Worm (Caenorhabditis elegans): Measurements from ENCODE around the gene lonp-2.
A peak's percentile ranks its signal among the peaks of the same experiment; 100 is the strongest.

lonp-2 gene

DNA sequence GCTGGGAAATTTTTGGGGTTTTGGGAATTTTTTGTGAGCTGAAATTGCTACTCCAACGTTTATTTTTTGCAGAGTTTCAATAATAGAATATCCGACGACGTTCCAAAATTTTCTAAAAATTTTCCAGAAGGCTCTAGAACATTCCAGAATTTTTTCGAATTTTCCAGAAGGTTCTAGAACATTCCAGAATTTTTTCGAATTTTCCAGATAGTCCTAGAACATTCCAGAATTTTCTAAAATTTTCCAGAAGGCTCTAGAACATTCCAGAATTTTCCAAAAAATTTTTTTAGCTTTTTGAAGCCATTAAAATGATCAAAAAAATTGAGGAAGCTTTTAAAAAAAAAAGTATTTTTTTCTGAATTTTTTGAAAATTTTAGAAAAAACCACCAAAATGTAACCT lies 15.9 kb downstream of the lonp-2 start:
- TF ChIP-seq rnt-1 (tag; optimal IDR thresholded peaks at IDR 0.05), result no peak
- TF ChIP-seq aly-2 (tag; optimal IDR thresholded peaks at IDR 0.05), result no peak
- TF ChIP-seq lin-39 (tag; optimal IDR thresholded peaks at IDR 0.05), result no peak
- TF ChIP-seq ceh-8 (GFP tag; optimal IDR thresholded peaks at IDR 0.05), result no peak
- no peak for TF ChIP-seq snpc-4 (tag; optimal IDR thresholded peaks at IDR 0.05)
- TF ChIP-seq skn-1 (tag; optimal IDR thresholded peaks at IDR 0.05), result no peak
- TF ChIP-seq unc-62 (GFP tag; optimal IDR thresholded peaks at IDR 0.05), result no peak
- TF ChIP-seq hlh-17 (GFP tag; optimal IDR thresholded peaks at IDR 0.05; ENCODE audit: borderline replicate concordance), result no peak
- no peak for TF ChIP-seq nhr-71 (tag; optimal IDR thresholded peaks at IDR 0.05)
- no peak for TF ChIP-seq aha-1 (tag; optimal IDR thresholded peaks at IDR 0.05)
- no peak for TF ChIP-seq zip-4 (GFP tag; optimal IDR thresholded peaks at IDR 0.05)
- no peak for TF ChIP-seq jun-1 (tag; optimal IDR thresholded peaks at IDR 0.05)
- TF ChIP-seq nhr-77 (tag; optimal IDR thresholded peaks at IDR 0.05), result no peak
- TF ChIP-seq lin-35 (GFP tag; optimal IDR thresholded peaks at IDR 0.05), result no peak
- TF ChIP-seq sptf-1 (tag; optimal IDR thresholded peaks at IDR 0.05), result no peak
- TF ChIP-seq ztf-11 (tag; optimal IDR thresholded peaks at IDR 0.05), result no peak
- TF ChIP-seq dpl-1 (GFP tag; optimal IDR thresholded peaks at IDR 0.05), result no peak
- no peak for TF ChIP-seq efl-3 (GFP tag; optimal IDR thresholded peaks at IDR 0.05)
- no peak for TF ChIP-seq elt-3 (tag; optimal IDR thresholded peaks at IDR 0.05)
- no peak for TF ChIP-seq sup-37 (GFP tag; optimal IDR thresholded peaks at IDR 0.05)

DNA sequence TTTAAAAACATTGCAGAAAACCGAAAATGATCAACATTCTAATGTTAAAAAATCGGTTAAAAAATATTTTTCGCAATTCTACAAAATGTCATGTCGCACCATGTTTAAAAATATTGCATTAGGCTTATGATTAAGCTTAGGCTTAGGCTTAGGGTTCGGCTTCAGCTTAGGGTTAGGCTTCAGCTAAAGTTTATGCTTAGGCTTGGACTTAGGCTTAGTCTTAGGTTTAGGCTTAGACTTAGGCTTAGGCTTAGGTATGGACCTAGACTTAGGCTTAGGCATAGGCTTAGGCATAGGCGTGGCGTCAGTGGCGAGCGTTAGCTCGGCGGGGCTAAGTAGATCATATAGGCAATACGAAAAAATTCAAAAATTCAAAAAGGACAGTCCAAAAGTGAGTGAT lies 16.8 kb downstream of the lonp-2 start:
- TF ChIP-seq zag-1 (tag; optimal IDR thresholded peaks at IDR 0.05), result no peak
- no peak for TF ChIP-seq efl-1 (optimal IDR thresholded peaks at IDR 0.05)
- peak in 1 of 2 experiments; percentile 58 for TF ChIP-seq efl-1 (GFP tag; optimal IDR thresholded peaks at IDR 0.05 in 1 of 2)
- no peak for TF ChIP-seq mef-2 (tag; optimal IDR thresholded peaks at IDR 0.05)
- TF ChIP-seq aly-2 (tag; optimal IDR thresholded peaks at IDR 0.05), result no peak

DNA sequence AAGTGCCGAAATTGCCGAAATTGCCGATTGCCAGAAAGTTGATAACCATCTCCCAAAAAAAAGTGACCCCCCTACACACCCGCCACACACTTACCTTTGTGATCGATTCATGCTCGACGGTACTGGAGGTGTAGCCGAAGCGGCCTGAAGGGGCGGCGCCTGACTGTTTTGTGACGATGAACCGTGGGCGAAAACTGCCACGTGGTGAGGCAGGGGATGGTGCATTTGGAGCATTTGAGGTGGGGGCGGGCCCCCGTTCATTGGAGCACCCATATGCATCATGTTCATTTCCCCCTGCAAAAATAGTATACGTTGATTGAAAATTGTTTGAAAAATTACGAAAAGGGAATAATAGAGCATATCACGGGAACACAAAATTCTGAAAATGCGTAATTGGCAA lies 22.5 kb downstream of the lonp-2 start, which contains the start of gene Y75B8A.6:
Gene Y75B8A.6 (minus strand): TSS at position 292 of the 400 bp plus-strand sequence.
- TF ChIP-seq efl-1 (optimal IDR thresholded peaks at IDR 0.05) (no peak), efl-1 (GFP tag; optimal IDR thresholded peaks at IDR 0.05 in 1 of 2) (peak in 1 of 2 experiments; percentile 40), skn-1 (tag; optimal IDR thresholded peaks at IDR 0.05) (no peak), dpl-1 (GFP tag; optimal IDR thresholded peaks at IDR 0.05) (no peak)

DNA sequence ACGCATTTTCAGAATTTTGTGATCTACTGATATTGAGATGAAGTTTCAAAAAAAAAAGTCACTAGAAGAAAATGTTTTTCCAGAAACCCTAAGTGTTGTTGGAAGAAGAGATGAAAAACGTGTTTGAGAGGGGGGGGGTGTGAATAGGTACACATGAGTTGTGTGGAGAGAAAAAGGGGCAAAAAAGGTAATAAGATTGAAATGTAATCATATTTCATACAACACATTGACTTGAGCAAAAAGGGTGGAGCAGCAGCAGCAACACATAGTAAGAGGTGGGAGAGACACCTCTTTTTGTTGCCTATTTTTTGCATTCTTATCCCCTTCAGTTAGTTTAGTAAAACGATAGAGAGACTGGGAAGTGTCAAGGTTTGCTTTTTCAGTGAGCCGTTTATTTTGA lies 23.2 kb downstream of the lonp-2 start:
- no peak for TF ChIP-seq nhr-12 (tag; optimal IDR thresholded peaks at IDR 0.05)
- no peak for TF ChIP-seq ama-1 (optimal IDR thresholded peaks at IDR 0.05)
- TF ChIP-seq mep-1 (tag; optimal IDR thresholded peaks at IDR 0.05), result no peak
- no peak for TF ChIP-seq alr-1 (tag; optimal IDR thresholded peaks at IDR 0.05; ENCODE audit: borderline replicate concordance)
- TF ChIP-seq fkh-10 (GFP tag; optimal IDR thresholded peaks at IDR 0.05), result no peak
- no peak for TF ChIP-seq snpc-4 (tag; optimal IDR thresholded peaks at IDR 0.05)
- no peak for TF ChIP-seq hpl-2 (GFP tag; optimal IDR thresholded peaks at IDR 0.05)
- TF ChIP-seq isw-1 (GFP tag; IDR thresholded peaks at IDR 0.05), result no peak
- no peak for TF ChIP-seq tlp-1 (tag; optimal IDR thresholded peaks at IDR 0.05)
- no peak for TF ChIP-seq swsn-7 (tag; optimal IDR thresholded peaks at IDR 0.05)
- TF ChIP-seq fos-1 (tag; optimal IDR thresholded peaks at IDR 0.05), result no peak
- TF ChIP-seq lsy-2 (tag; optimal IDR thresholded peaks at IDR 0.05), result no peak
- no peak for TF ChIP-seq lin-13 (GFP tag; optimal IDR thresholded peaks at IDR 0.05)
- TF ChIP-seq ztf-4 (tag; optimal IDR thresholded peaks at IDR 0.05), result no peak
- TF ChIP-seq jun-1 (tag; optimal IDR thresholded peaks at IDR 0.05), result no peak

DNA sequence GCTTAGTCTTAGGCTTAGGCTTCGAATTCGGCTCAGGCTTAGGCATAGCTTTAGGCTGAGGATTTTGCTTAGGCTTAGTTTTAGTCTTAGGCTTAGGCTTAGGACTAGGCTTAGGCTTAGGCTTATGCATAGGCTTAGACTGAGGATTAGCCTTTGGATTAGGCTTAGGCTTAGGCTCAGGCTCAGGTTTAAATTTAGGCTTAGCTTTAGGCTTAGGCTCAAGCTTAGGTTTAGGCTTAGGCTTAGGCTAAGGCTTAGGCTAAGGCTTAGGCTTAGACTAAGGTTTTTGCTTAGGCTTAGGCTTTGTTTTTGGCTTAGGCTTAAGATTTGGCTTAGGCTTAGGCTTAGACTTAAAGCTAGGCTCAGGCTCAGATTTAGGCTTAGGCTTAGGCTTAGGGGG lies 24.2 kb downstream of the lonp-2 start:
- no peak for TF ChIP-seq efl-1 (optimal IDR thresholded peaks at IDR 0.05)
- TF ChIP-seq efl-1 (GFP tag; optimal IDR thresholded peaks at IDR 0.05 in 1 of 2), result peak in 1 of 2 experiments; percentile 38
- no peak for TF ChIP-seq blmp-1 (tag; optimal IDR thresholded peaks at IDR 0.05)
